Worm (Caenorhabditis elegans) whole organism, early embryonic: Measurements from ENCODE around the gene F33H12.1.

ENCODE experiments used
- ama-1 ChIP-seq: fragments of 150-350 bp; optimal IDR thresholded peaks from 2 replicates; lab custom pipeline; 2014
- ceh-13 ChIP-seq: fragments of 200-800 bp; sonication (Bioruptor generic); optimal IDR thresholded peaks from 2 replicates; lab custom pipeline; 2018; ENCODE audit warnings: mild to moderate bottlenecking, missing genetic modification characterization, missing compliant biosample characterization
- ceh-36 ChIP-seq: sonication (generic microtip); optimal IDR thresholded peaks from 2 replicates; lab custom pipeline; 2016; ENCODE audit warnings: missing genetic modification characterization, inconsistent platforms, missing compliant biosample characterization
- flt-1 ChIP-seq: fragments of 200-800 bp; sonication (Bioruptor generic); IDR thresholded peaks from 2 replicates; pipeline ENCODE4 v1.3.6; 2022; ENCODE audit warnings: missing genetic modification characterization, missing compliant biosample characterization
- hmbx-1 ChIP-seq: sonication (generic microtip); optimal IDR thresholded peaks from 2 replicates; lab custom pipeline; 2016; ENCODE audit warnings: mild to moderate bottlenecking, missing genetic modification characterization, missing compliant biosample characterization
- hnd-1 ChIP-seq: sonication (generic microtip); optimal IDR thresholded peaks from 2 replicates; lab custom pipeline; 2016; ENCODE audit warnings: missing genetic modification characterization, missing compliant biosample characterization
- pes-1 ChIP-seq: fragments of 200-800 bp; sonication (Bioruptor generic); IDR thresholded peaks from 2 replicates; pipeline ENCODE4 v1.3.6; 2022; ENCODE audit warnings: missing genetic modification reagents, missing genetic modification characterization, missing compliant biosample characterization
- scrt-1 ChIP-seq: fragments of 200-800 bp; sonication (Bioruptor generic); IDR thresholded peaks from 2 replicates; pipeline ENCODE4 v1.3.6; 2022; ENCODE audit warnings: missing genetic modification characterization, missing compliant biosample characterization
- sea-1 ChIP-seq: fragments of 200-800 bp; sonication (Bioruptor generic); conservative IDR thresholded peaks from 2 replicates; pipeline ENCODE4 v1.3.6; 2022; ENCODE audit warnings: missing genetic modification characterization, missing compliant biosample characterization
- tbx-11 ChIP-seq: fragments of 200-800 bp; sonication (Bioruptor generic); IDR thresholded peaks from 2 replicates; pipeline ENCODE4 v1.3.6; 2022; ENCODE audit warnings: missing genetic modification characterization, missing compliant biosample characterization
- tbx-37 ChIP-seq: fragments of 200-800 bp; sonication (Bioruptor generic); conservative IDR thresholded peaks from 2 replicates; pipeline ENCODE4 v1.3.6; 2022; ENCODE audit warnings: missing genetic modification reagents, missing genetic modification characterization, missing compliant biosample characterization

- TF ChIP-seq tbx-37 (GFP tag; lab: Robert Waterston, UW), result no peak
- no peak for TF ChIP-seq hmbx-1 (tag; lab: Kevin White, UChicago)
- TF ChIP-seq flt-1 (GFP tag; lab: Robert Waterston, UW), result no peak
- no peak for TF ChIP-seq tbx-11 (GFP tag; lab: Robert Waterston, UW)
- no peak for TF ChIP-seq sea-1 (GFP tag; lab: Robert Waterston, UW)
- TF ChIP-seq scrt-1 (GFP tag; lab: Robert Waterston, UW), result no peak
- no peak for TF ChIP-seq ama-1
- TF ChIP-seq ceh-36 (tag; lab: Kevin White, UChicago), result no peak
- no peak for TF ChIP-seq ceh-13 (GFP tag; lab: Kevin White, UChicago)
- TF ChIP-seq pes-1 (GFP tag; lab: Robert Waterston, UW), result no peak
- no peak for TF ChIP-seq hnd-1
Observed at ce11 chrII:2610202-2610912, 10.1 kb downstream of the F33H12.1 start, which contains the start of gene sri-38.
